Worm (Caenorhabditis elegans) whole organism, early embryonic: Measurements from ENCODE around the gene hlh-11.

Experiments
- F13C5.2 ChIP-seq: sonication (generic microtip); optimal IDR thresholded peaks from 2 replicates; lab custom pipeline; 2017; ENCODE audit warnings: mild to moderate bottlenecking, missing genetic modification characterization, inconsistent platforms, missing compliant biosample characterization
- aly-1 ChIP-seq: sonication (generic microtip); optimal IDR thresholded peaks from 2 replicates; lab custom pipeline; 2016; ENCODE audit warnings: missing genetic modification characterization, missing compliant biosample characterization
- ama-1 ChIP-seq: fragments of 150-350 bp; optimal IDR thresholded peaks from 2 replicates; lab custom pipeline; 2014
- ceh-36 ChIP-seq: sonication (generic microtip); optimal IDR thresholded peaks from 2 replicates; lab custom pipeline; 2016; ENCODE audit warnings: missing genetic modification characterization, inconsistent platforms, missing compliant biosample characterization
- ets-7 ChIP-seq: sonication (generic microtip); optimal IDR thresholded peaks from 2 replicates; lab custom pipeline; 2016; ENCODE audit warnings: missing genotype, missing genetic modification characterization, missing compliant biosample characterization
- flt-1 ChIP-seq: fragments of 200-800 bp; sonication (Bioruptor generic); IDR thresholded peaks from 2 replicates; pipeline ENCODE4 v1.3.6; 2022; ENCODE audit warnings: missing genetic modification characterization, missing compliant biosample characterization
- hmbx-1 ChIP-seq: sonication (generic microtip); optimal IDR thresholded peaks from 2 replicates; lab custom pipeline; 2016; ENCODE audit warnings: mild to moderate bottlenecking, missing genetic modification characterization, missing compliant biosample characterization
- hnd-1 ChIP-seq: sonication (generic microtip); optimal IDR thresholded peaks from 2 replicates; lab custom pipeline; 2016; ENCODE audit warnings: missing genetic modification characterization, missing compliant biosample characterization
- tbx-11 ChIP-seq: fragments of 200-800 bp; sonication (Bioruptor generic); IDR thresholded peaks from 2 replicates; pipeline ENCODE4 v1.3.6; 2022; ENCODE audit warnings: missing genetic modification characterization, missing compliant biosample characterization
- tra-4 ChIP-seq: sonication (generic microtip); optimal IDR thresholded peaks from 2 replicates; lab custom pipeline; 2017; ENCODE audit warnings: missing genetic modification characterization, missing compliant biosample characterization

DNA sequence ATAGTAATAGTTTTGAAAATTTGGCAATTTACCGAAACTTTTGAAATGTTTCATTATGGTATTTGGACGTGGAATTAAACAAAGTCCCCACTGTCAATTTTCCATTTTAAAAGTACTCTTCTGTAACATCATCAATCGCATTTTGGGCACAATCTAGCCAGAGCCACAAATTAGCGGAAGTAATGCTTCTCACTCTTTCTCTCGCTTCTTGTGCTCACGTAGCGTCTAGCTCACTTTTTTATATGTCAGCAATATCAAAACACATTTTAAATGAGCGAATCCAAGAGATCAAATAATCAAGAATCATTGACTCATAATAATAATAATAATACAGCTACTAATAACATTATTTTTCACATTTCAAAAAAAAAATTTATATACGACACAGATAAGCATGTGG, 44.4 kb downstream of the hlh-11 start:
- TF ChIP-seq hnd-1 (tag; lab: Kevin White, UChicago) (no peak), ceh-36 (no peak), tra-4 (no peak), ama-1 (lab: Kevin White, UChicago) (no peak), ets-7 (tag; lab: Kevin White, UChicago) (no peak), F13C5.2 (no peak), aly-1 (tag; lab: Kevin White, UChicago) (no peak), hmbx-1 (tag; lab: Kevin White, UChicago) (no peak), flt-1 (GFP tag; lab: Robert Waterston, UW) (no peak), tbx-11 (GFP tag; lab: Robert Waterston, UW) (no peak)
